Worm (Caenorhabditis elegans) whole organism, L4 larva: Measurements from ENCODE around the gene ugt-9.

Experiments used
- F44E2.7 ChIP-seq: fragments of 200-800 bp; sonication (Bioruptor generic); IDR thresholded peaks from 2 replicates; pipeline ENCODE4 v2.1.2; 2022; ENCODE audit warnings: missing genetic modification characterization, missing compliant biosample characterization
- ZK337.2 ChIP-seq: fragments of 200-800 bp; sonication (Bioruptor generic); IDR thresholded peaks from 2 replicates; pipeline ENCODE4 v1.3.6; 2022; ENCODE audit warnings: missing genetic modification reagents, missing genetic modification characterization, missing compliant biosample characterization
- cey-2 ChIP-seq: sonication (generic microtip); optimal IDR thresholded peaks from 3 replicates; lab custom pipeline; 2017; ENCODE audit warnings: missing genetic modification characterization, mild to moderate bottlenecking, missing compliant biosample characterization, antibody characterized with exemption, borderline replicate concordance; ENCODE audit not compliant: insufficient read depth
- mdl-1 ChIP-seq, 2 experiments: fragments of 150-350 bp in 1 of 2; sonication (generic microtip) in 1 of 2; optimal IDR thresholded peaks; 2 replicates each; lab custom pipeline; 2014 to 2017; ENCODE audit warnings: missing biosample characterization in 2 of 2, missing genetic modification characterization in 2 of 2
- nhr-11 ChIP-seq: fragments of 150-350 bp; optimal IDR thresholded peaks from 2 replicates; lab custom pipeline; 2014; ENCODE audit warnings: missing biosample characterization, missing genetic modification characterization
- nhr-6 ChIP-seq: fragments of 150-350 bp; optimal IDR thresholded peaks from 2 replicates; lab custom pipeline; 2014; ENCODE audit warnings: missing biosample characterization, missing genetic modification characterization
- snpc-4 ChIP-seq: fragments of 150-350 bp; optimal IDR thresholded peaks from 2 replicates; lab custom pipeline; 2014; ENCODE audit warnings: missing biosample characterization, missing genetic modification characterization
- tag-97 ChIP-seq: fragments of 200-800 bp; sonication (Bioruptor generic); IDR thresholded peaks from 2 replicates; pipeline ENCODE4 v1.3.6; 2022; ENCODE audit warnings: missing genetic modification characterization, missing compliant biosample characterization
- unc-39 ChIP-seq: sonication (generic microtip); optimal IDR thresholded peaks from 2 replicates; lab custom pipeline; 2017; ENCODE audit warnings: missing biosample characterization, missing genetic modification characterization
- zip-11 ChIP-seq: fragments of 200-800 bp; sonication (Bioruptor generic); IDR thresholded peaks from 2 replicates; pipeline ENCODE4 v1.3.6; 2022; ENCODE audit warnings: missing genetic modification characterization, missing compliant biosample characterization

DNA sequence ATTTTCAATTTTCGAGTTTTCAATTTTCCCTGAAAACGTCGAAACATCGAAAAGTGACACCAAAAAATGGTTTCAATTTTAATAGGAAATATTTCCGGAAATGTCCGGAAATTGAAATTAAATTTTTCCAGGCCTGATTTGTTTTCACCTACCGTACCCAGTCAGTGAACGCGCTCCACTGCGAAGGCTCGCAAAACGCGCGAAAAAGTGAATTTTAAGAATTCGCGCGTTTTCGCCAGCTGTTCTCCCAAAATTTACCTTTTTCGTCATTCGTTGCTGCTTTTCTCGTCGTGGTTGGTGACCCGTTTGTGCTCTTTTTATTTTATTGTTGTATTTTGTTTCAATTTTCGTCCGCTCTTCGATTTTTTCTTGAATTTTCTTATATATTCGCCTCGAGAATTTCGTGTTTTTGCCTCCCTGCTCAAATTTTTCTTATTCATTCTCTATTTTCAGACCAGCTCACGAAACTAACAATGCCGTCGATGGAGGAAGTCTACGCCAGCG is 5.8 kb upstream of the ugt-9 start, which contains the start of gene T19H12.2:
- TF ChIP-seq nhr-6 (tag; lab: Kevin White, UChicago) (no peak), unc-39 (tag; lab: Kevin White, UChicago) (no peak), tag-97 (GFP tag; lab: Robert Waterston, UW) (no peak), snpc-4 (no peak), cey-2 (tag; lab: Kevin White, UChicago) (no peak), ZK337.2 (GFP tag; lab: Robert Waterston, UW) (no peak), nhr-11 (tag; lab: Kevin White, UChicago) (no peak), zip-11 (GFP tag; lab: Robert Waterston, UW) (no peak), F44E2.7 (GFP tag; lab: Robert Waterston, UW) (no peak), mdl-1 (tag; optimal IDR thresholded peaks at IDR 0.05; lab: Kevin White, UChicago) (no peak)
